Fruit fly (Drosophila melanogaster): ENCODE data around the gene CG3698.

CG3698 gene

dm6 chr3L:20785742-20786427, 12.3 kb downstream of the CG3698 start, which contains the start of gene Pcif1 (continued):
- TF ChIP-seq CG6813 (GFP tag; optimal IDR thresholded peaks at IDR 0.05) (no peak), eyg (GFP tag; optimal IDR thresholded peaks at IDR 0.05) (no peak), CG34422 (GFP tag; IDR thresholded peaks at IDR 0.05) (peak; percentile 56; the same call in 2 of the 3 replicates), YL-1 (GFP tag; optimal IDR thresholded peaks at IDR 0.05) (peak; percentile 62), sna (GFP tag; IDR thresholded peaks at IDR 0.05; ENCODE audit: partially characterized antibody) (peak; percentile 97), Sry-β (GFP tag; optimal IDR thresholded peaks at IDR 0.05) (peak; percentile 39), grn (GFP tag; optimal IDR thresholded peaks at IDR 0.05) (no peak), CG9727 (GFP tag; optimal IDR thresholded peaks at IDR 0.05) (no peak), Scr (GFP tag; IDR thresholded peaks at IDR 0.05; ENCODE audit: partially characterized antibody) (peak; percentile 99), grau (tag; optimal IDR thresholded peaks at IDR 0.05) (peak; percentile 26), Ets97D (GFP tag; optimal IDR thresholded peaks at IDR 0.05) (peak; percentile 52), nmo (GFP tag; optimal IDR thresholded peaks at IDR 0.05) (peak; percentile 47), sug (tag; optimal IDR thresholded peaks at IDR 0.05) (peak; percentile 37), NC2α (GFP tag; optimal IDR thresholded peaks at IDR 0.05) (no peak), Hsf (GFP tag; optimal IDR thresholded peaks at IDR 0.05) (no peak), salm (tag; optimal IDR thresholded peaks at IDR 0.05) (no peak), stwl (tag; optimal IDR thresholded peaks at IDR 0.05) (peak; percentile 62), Lhr (GFP tag; optimal IDR thresholded peaks at IDR 0.05) (peak; percentile 25), pho (GFP tag; optimal IDR thresholded peaks at IDR 0.05) (no peak), Rfx (GFP tag; IDR thresholded peaks at IDR 0.05) (peak; percentile 54), zfh1 (GFP tag; IDR thresholded peaks at IDR 0.05) (peak; percentile 53; the same call in 2 of the 3 replicates), Rx (GFP tag; IDR thresholded peaks at IDR 0.05) (no peak), GATAe (GFP tag; conservative IDR thresholded peaks at IDR 0.05) (no peak), Dfd (GFP tag; optimal IDR thresholded peaks at IDR 0.05) (no peak), CG8089 (GFP tag; optimal IDR thresholded peaks at IDR 0.05) (no peak), fu2 (GFP tag; optimal IDR thresholded peaks at IDR 0.05) (no peak), Drgx (GFP tag; IDR thresholded peaks at IDR 0.05) (no peak), chif (GFP tag; optimal IDR thresholded peaks at IDR 0.05) (no peak), CG10321 (GFP tag; IDR thresholded peaks at IDR 0.05) (no peak), CG11085 (GFP tag; IDR thresholded peaks at IDR 0.05) (no peak), CG3065 (GFP tag; optimal IDR thresholded peaks at IDR 0.05) (no peak), mirr (GFP tag; optimal IDR thresholded peaks at IDR 0.05) (peak; percentile 33), CG8765 (GFP tag; IDR thresholded peaks at IDR 0.05) (0 out of 2 replicates have a peak, but pooled peaks have one; percentile 9), sima (GFP tag; optimal IDR thresholded peaks at IDR 0.05) (no peak), tna (GFP tag; IDR thresholded peaks at IDR 0.05; ENCODE audit: partially characterized antibody) (peak; percentile 99), run (tag; optimal IDR thresholded peaks at IDR 0.05) (no peak), maf-S (GFP tag; optimal IDR thresholded peaks at IDR 0.05) (no peak), sisA (GFP tag; IDR thresholded peaks at IDR 0.05) (no peak), tup (GFP tag; optimal IDR thresholded peaks at IDR 0.05) (no peak), klu (GFP tag; IDR thresholded peaks at IDR 0.05) (no peak), cg (GFP tag; optimal IDR thresholded peaks at IDR 0.05) (peak; percentile 18), HmgZ (tag; optimal IDR thresholded peaks at IDR 0.05) (peak; percentile 47), cato (GFP tag; optimal IDR thresholded peaks at IDR 0.05; ENCODE audit: borderline replicate concordance) (no peak), nerfin-2 (GFP tag; IDR thresholded peaks at IDR 0.05; ENCODE audit: partially characterized antibody) (peak; percentile 98), Bdp1 (GFP tag; optimal IDR thresholded peaks at IDR 0.05) (no peak), CG6254 (GFP tag; optimal IDR thresholded peaks at IDR 0.05) (no peak), CG11696 (GFP tag; IDR thresholded peaks at IDR 0.05) (no peak), sim (GFP tag; IDR thresholded peaks at IDR 0.05) (no peak), odd (GFP tag; optimal IDR thresholded peaks at IDR 0.05) (no peak), CG7556 (GFP tag; optimal IDR thresholded peaks at IDR 0.05) (no peak)

Data from whole organism, embryonic.